Worm (Caenorhabditis elegans) whole organism, L4 larva: ENCODE data around the gene T16A9.3.

ENCODE experiments used
- D1046.2 ChIP-seq: fragments of 200-800 bp; sonication (Bioruptor generic); IDR thresholded peaks from 2 replicates; pipeline ENCODE4 v1.3.6; 2022; ENCODE audit warnings: missing genetic modification characterization, missing compliant biosample characterization
- F26F4.8 ChIP-seq: fragments of 200-800 bp; sonication (Bioruptor generic); conservative IDR thresholded peaks from 2 replicates; pipeline ENCODE4 v1.3.6; 2022; ENCODE audit warnings: missing genetic modification characterization, missing compliant biosample characterization
- F44E2.7 ChIP-seq: fragments of 200-800 bp; sonication (Bioruptor generic); IDR thresholded peaks from 2 replicates; pipeline ENCODE4 v2.1.2; 2022; ENCODE audit warnings: missing genetic modification characterization, missing compliant biosample characterization
- F49E8.2 ChIP-seq: sonication (generic microtip); optimal IDR thresholded peaks from 2 replicates; lab custom pipeline; 2016; ENCODE audit warnings: missing compliant biosample characterization, mild to moderate bottlenecking, missing genetic modification characterization, borderline replicate concordance
- T20F7.1 ChIP-seq: fragments of 200-800 bp; sonication (Bioruptor generic); optimal IDR thresholded peaks from 2 replicates; lab custom pipeline; 2018; ENCODE audit warnings: mild to moderate bottlenecking, missing genetic modification characterization, missing compliant biosample characterization
- Y75B8A.6 ChIP-seq: fragments of 200-800 bp; sonication (Bioruptor generic); IDR thresholded peaks from 2 replicates; pipeline ENCODE4 v1.3.6; 2022; ENCODE audit warnings: missing genetic modification reagents, missing genetic modification characterization, missing compliant biosample characterization
- aha-1 ChIP-seq: fragments of 150-350 bp; peaks from one replicate; lab custom pipeline; 2014; ENCODE audit warnings: missing biosample characterization, missing genetic modification characterization
- ama-1 ChIP-seq: fragments of 150-350 bp; optimal IDR thresholded peaks from 2 replicates; lab custom pipeline; 2014; ENCODE audit warnings: inconsistent platforms, mixed read lengths
- attf-4 ChIP-seq: sonication (generic microtip); optimal IDR thresholded peaks from 3 replicates; lab custom pipeline; 2017; ENCODE audit warnings: missing biosample characterization, missing genetic modification characterization
- ctbp-1 ChIP-seq: fragments of 200-800 bp; sonication (Bioruptor generic); IDR thresholded peaks from 2 replicates; pipeline ENCODE4 v1.3.6; 2022; ENCODE audit warnings: missing genetic modification reagents, missing genetic modification characterization, missing compliant biosample characterization
- daf-8 ChIP-seq: fragments of 200-800 bp; sonication (Bioruptor generic); IDR thresholded peaks from 2 replicates; pipeline ENCODE4 v1.3.6; 2022; ENCODE audit warnings: missing genetic modification characterization, missing compliant biosample characterization
- duxl-1 ChIP-seq: sonication (generic microtip); optimal IDR thresholded peaks from 2 replicates; lab custom pipeline; 2016; ENCODE audit warnings: mild to moderate bottlenecking, missing genetic modification characterization, moderate library complexity, missing compliant biosample characterization; ENCODE audit not compliant: poor library complexity
- dve-1 ChIP-seq: sonication (generic microtip); optimal IDR thresholded peaks from 2 replicates; lab custom pipeline; 2017; ENCODE audit warnings: antibody characterized with exemption, mild to moderate bottlenecking, missing genetic modification characterization, missing compliant biosample characterization; ENCODE audit not compliant: insufficient read depth
- egl-27 ChIP-seq: sonication (generic microtip); optimal IDR thresholded peaks from 3 replicates; lab custom pipeline; 2017; ENCODE audit warnings: missing biosample characterization, missing genetic modification reagents, missing genetic modification characterization
- egl-43 ChIP-seq: fragments of 200-800 bp; sonication (Bioruptor generic); IDR thresholded peaks from 2 replicates; pipeline ENCODE4 v1.3.6; 2022; ENCODE audit warnings: missing genetic modification reagents, missing genetic modification characterization, missing compliant biosample characterization
- jun-1 ChIP-seq: fragments of 150-350 bp; optimal IDR thresholded peaks from 2 replicates; lab custom pipeline; 2014; ENCODE audit warnings: missing biosample characterization, missing genetic modification reagents, missing genetic modification characterization
- lim-7 ChIP-seq: fragments of 200-800 bp; sonication (Bioruptor generic); IDR thresholded peaks from 2 replicates; pipeline ENCODE4 v1.3.6; 2022; ENCODE audit warnings: missing genetic modification characterization, missing compliant biosample characterization
- lin-38 ChIP-seq: fragments of 200-800 bp; sonication (Bioruptor generic); IDR thresholded peaks from 2 replicates; pipeline ENCODE4 v1.3.6; 2022; ENCODE audit warnings: missing genetic modification reagents, missing genetic modification characterization, missing compliant biosample characterization
- lir-3 ChIP-seq: sonication (generic microtip); optimal IDR thresholded peaks from 2 replicates; lab custom pipeline; 2016; ENCODE audit warnings: mild to moderate bottlenecking, missing genetic modification characterization, missing compliant biosample characterization
- madf-5 ChIP-seq, 2 experiments: fragments of 200-800 bp; sonication (Bioruptor generic); IDR thresholded peaks; 2 replicates each; pipeline ENCODE4 v1.3.6; 2022; ENCODE audit warnings: missing compliant biosample characterization in 2 of 2, missing genetic modification characterization in 2 of 2
- mep-1 ChIP-seq: fragments of 150-350 bp; sonication (generic microtip); optimal IDR thresholded peaks from 3 replicates; lab custom pipeline; 2014; ENCODE audit warnings: missing biosample characterization, missing genetic modification characterization
- nhr-10 ChIP-seq: fragments of 150-350 bp; optimal IDR thresholded peaks from 2 replicates; lab custom pipeline; 2014; ENCODE audit warnings: missing biosample characterization, missing genetic modification characterization
- nhr-42 ChIP-seq: fragments of 200-800 bp; sonication (Bioruptor generic); IDR thresholded peaks from 2 replicates; pipeline ENCODE4 v1.3.6; 2022; ENCODE audit warnings: missing genetic modification characterization, missing compliant biosample characterization
- nhr-6 ChIP-seq: fragments of 150-350 bp; optimal IDR thresholded peaks from 2 replicates; lab custom pipeline; 2014; ENCODE audit warnings: missing biosample characterization, missing genetic modification characterization
- nhr-77 ChIP-seq: fragments of 150-350 bp; optimal IDR thresholded peaks from 2 replicates; lab custom pipeline; 2014; ENCODE audit warnings: missing biosample characterization, missing genetic modification characterization
- rbr-2 ChIP-seq: sonication (generic microtip); optimal IDR thresholded peaks from 2 replicates; lab custom pipeline; 2016; ENCODE audit warnings: missing genotype, missing genetic modification characterization, missing compliant biosample characterization
- set-16 ChIP-seq: fragments of 200-800 bp; sonication (Bioruptor generic); IDR thresholded peaks from 2 replicates; pipeline ENCODE4 v1.3.6; 2022; ENCODE audit warnings: missing genetic modification reagents, missing genetic modification characterization, missing compliant biosample characterization
- spr-1 ChIP-seq: sonication (generic microtip); optimal IDR thresholded peaks from 2 replicates; lab custom pipeline; 2016; ENCODE audit warnings: mild to moderate bottlenecking, missing genetic modification characterization, missing compliant biosample characterization
- tra-1 ChIP-seq: fragments of 200-800 bp; sonication (Bioruptor generic); IDR thresholded peaks from 2 replicates; pipeline ENCODE4 v1.3.6; 2022; ENCODE audit warnings: missing genetic modification reagents, missing genetic modification characterization, missing compliant biosample characterization
- unc-62 ChIP-seq, 3 experiments: fragments of 150-350 bp in 1 of 3; sonication (generic microtip); optimal IDR thresholded peaks in 2 of 3; peaks in 1 of 3; 1 replicate in 1 of 3; 2 replicates in 2 of 3; lab custom pipeline; 2014 to 2017; ENCODE audit warnings: missing biosample characterization in 3 of 3, missing genetic modification characterization in 3 of 3, missing genetic modification reagents in 3 of 3, missing genotype in 1 of 3
- vab-7 ChIP-seq: fragments of 200-800 bp; sonication (Bioruptor generic); IDR thresholded peaks from 2 replicates; pipeline ENCODE4 v1.3.6; 2022; ENCODE audit warnings: missing genetic modification reagents, missing genetic modification characterization, missing compliant biosample characterization
- zag-1 ChIP-seq: fragments of 150-350 bp; optimal IDR thresholded peaks from 2 replicates; lab custom pipeline; 2014; ENCODE audit warnings: missing biosample characterization, missing genetic modification characterization
- zfp-3 ChIP-seq: fragments of 200-800 bp; sonication (Bioruptor generic); conservative IDR thresholded peaks from 2 replicates; pipeline ENCODE4 v1.3.6; 2022; ENCODE audit warnings: missing genetic modification reagents, missing genetic modification characterization, missing compliant biosample characterization
- zip-2 ChIP-seq: fragments of 150-350 bp; optimal IDR thresholded peaks from 2 replicates; lab custom pipeline; 2014; ENCODE audit warnings: missing biosample characterization, missing genetic modification characterization

T16A9.3 gene

ce11 chrV:14240694-14241201 is 35.4 kb downstream of the T16A9.3 start, which contains the start of gene K02E11.10:
TSS of gene K02E11.10 (minus strand) at chrV:14241151.
- TF ChIP-seq aha-1: peak; percentile 56
- no peak for TF ChIP-seq zag-1
- TF ChIP-seq zfp-3 (GFP tag; lab: Robert Waterston, UW): no peak
- no peak for TF ChIP-seq rbr-2
- TF ChIP-seq vab-7: no peak
- no peak for TF ChIP-seq lin-38
- no peak for TF ChIP-seq nhr-10 (tag; lab: Kevin White, UChicago)
- peak; percentile 9 for TF ChIP-seq spr-1 (tag; lab: Kevin White, UChicago)
- no peak for TF ChIP-seq dve-1 (tag; lab: Kevin White, UChicago)
- no peak for TF ChIP-seq lir-3
- no peak for TF ChIP-seq unc-62 (GFP tag; optimal IDR thresholded peaks at IDR 0.05 in 1 of 2; lab: Kevin White, UChicago)
- no peak for TF ChIP-seq unc-62 (tag; optimal IDR thresholded peaks at IDR 0.05; lab: Kevin White, UChicago)
- TF ChIP-seq jun-1: no peak
- TF ChIP-seq egl-43: no peak
- no peak for TF ChIP-seq nhr-6 (tag; lab: Kevin White, UChicago)
- no peak for TF ChIP-seq T20F7.1 (GFP tag; lab: Kevin White, UChicago)
- no peak for TF ChIP-seq nhr-77 (tag; lab: Kevin White, UChicago)
- TF ChIP-seq madf-5 (GFP tag; IDR thresholded peaks at IDR 0.05; lab: Robert Waterston, UW): 0 out of 4 replicates have a peak, but pooled peaks of 1 of the 2 experiments have one; percentile 40
- TF ChIP-seq set-16 (GFP tag; lab: Robert Waterston, UW): peak; percentile 97

ce11 chrV:14243904-14244303 is 38.6 kb downstream of the T16A9.3 start, which contains the start of gene sre-7:
TSS of gene sre-7 (plus strand) at chrV:14244204.
- TF ChIP-seq zip-2 (no peak), daf-8 (GFP tag; lab: Robert Waterston, UW) (no peak), F44E2.7 (GFP tag; lab: Robert Waterston, UW) (no peak), lim-7 (GFP tag; lab: Robert Waterston, UW) (no peak), D1046.2 (GFP tag; lab: Robert Waterston, UW) (no peak)
- TF ChIP-seq, all 104 proteins: peak for 0

DNA sequence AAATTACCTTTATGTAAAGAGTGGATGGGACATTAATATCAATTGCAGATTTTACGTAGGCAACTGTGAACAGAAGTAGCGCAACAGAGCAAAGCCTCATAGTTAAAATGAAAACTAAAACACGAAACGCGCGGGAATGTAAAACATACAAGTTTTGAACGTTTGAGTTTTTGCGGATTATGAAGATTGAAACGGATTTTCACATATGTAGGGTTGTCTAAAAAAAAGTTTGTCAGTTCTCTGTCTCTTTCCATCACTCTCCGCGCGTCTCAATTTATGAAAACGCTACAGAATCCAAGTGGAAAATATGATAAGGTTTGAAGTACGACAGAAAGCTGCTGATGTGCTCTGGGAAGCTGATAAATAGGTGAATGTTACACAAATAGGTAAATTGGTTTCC is 41.4 kb downstream of the T16A9.3 start, which contains the start of gene K02E11.3:
TSS of gene K02E11.3 (minus strand) at position 101 of the 400 bp plus-strand sequence.
- TF ChIP-seq zag-1 (no peak), F49E8.2 (no peak), attf-4 (tag; lab: Kevin White, UChicago) (no peak), ctbp-1 (no peak), ama-1 (lab: Kevin White, UChicago) (no peak), egl-27 (no peak), madf-5 (GFP tag; IDR thresholded peaks at IDR 0.05; lab: Robert Waterston, UW) (no peak)

- TF ChIP-seq egl-43 (no peak), nhr-42 (GFP tag; lab: Robert Waterston, UW) (no peak), tra-1 (GFP tag; lab: Robert Waterston, UW) (no peak), lin-38 (no peak), Y75B8A.6 (GFP tag; lab: Robert Waterston, UW) (no peak), duxl-1 (tag; lab: Kevin White, UChicago) (no peak), F26F4.8 (GFP tag; lab: Robert Waterston, UW) (no peak)
Observed at ce11 chrV:14248025-14248424, 42.7 kb downstream of the T16A9.3 start, which contains the start of gene K02E11.4. TSS of gene K02E11.4 (minus strand) at chrV:14248125.

DNA sequence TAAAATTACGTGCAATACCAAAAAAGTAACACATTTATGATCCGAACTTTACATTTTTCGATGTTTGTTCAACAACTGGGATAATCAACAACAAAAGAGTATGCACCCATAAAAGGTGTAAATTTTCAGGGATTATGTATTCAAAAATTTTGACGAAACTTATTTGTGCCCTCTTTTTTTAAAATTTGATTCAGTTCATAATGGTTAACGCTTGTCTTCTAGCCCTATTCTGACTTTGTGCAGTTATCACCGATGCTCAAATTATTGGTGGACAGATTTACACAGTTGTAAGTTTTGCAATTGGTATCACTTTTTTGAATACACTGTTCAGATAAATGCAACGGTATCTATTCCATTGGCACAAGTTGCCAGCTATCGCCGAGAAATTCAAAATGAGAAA is 43.3 kb downstream of the T16A9.3 start, which contains the start of gene K02E11.6:
TSS of gene K02E11.6 (plus strand) at position 149 of the 400 bp plus-strand sequence.
- TF ChIP-seq unc-62 (GFP tag; optimal IDR thresholded peaks at IDR 0.05 in 1 of 2; lab: Kevin White, UChicago): peak in 1 of 2 experiments; percentile 98
- TF ChIP-seq unc-62 (tag; optimal IDR thresholded peaks at IDR 0.05; lab: Kevin White, UChicago): no peak
- no peak for TF ChIP-seq mep-1 (tag; lab: Kevin White, UChicago)
- TF ChIP-seq, all 104 proteins: peak for 1
